Worm (Caenorhabditis elegans): ENCODE data around the gene srg-22.

DNA sequence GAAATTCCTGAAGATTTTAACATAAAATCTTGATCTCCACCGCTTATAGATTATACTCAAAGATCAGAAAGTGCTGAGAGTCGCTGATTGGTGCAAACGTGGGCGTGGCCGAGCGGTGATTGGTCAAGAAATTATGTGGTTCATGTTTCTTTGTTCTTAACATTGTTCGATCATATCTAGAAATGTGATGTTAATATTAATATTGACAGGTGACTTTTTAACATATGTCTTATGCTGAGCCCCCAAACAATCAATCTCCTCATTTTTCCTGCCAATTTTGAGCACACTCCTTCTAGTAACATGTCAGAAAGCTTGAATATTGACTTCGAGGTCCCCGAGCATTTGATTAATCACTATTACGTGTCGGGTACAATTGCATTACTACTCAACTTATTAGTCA is 49.2 kb downstream of the srg-22 start, which contains the start of gene sri-29:
- TF ChIP-seq mdl-1 (tag; optimal IDR thresholded peaks at IDR 0.05), result no peak
- TF ChIP-seq nhr-11 (tag; optimal IDR thresholded peaks at IDR 0.05), result no peak
- no peak for TF ChIP-seq nhr-90 (tag; optimal IDR thresholded peaks at IDR 0.05; ENCODE audit: poor library complexity)
- TF ChIP-seq swsn-7 (tag; optimal IDR thresholded peaks at IDR 0.05), result no peak
- no peak for TF ChIP-seq skn-1 (tag; optimal IDR thresholded peaks at IDR 0.05)
- TF ChIP-seq ama-1 (optimal IDR thresholded peaks at IDR 0.05), result no peak
- TF ChIP-seq lin-13 (GFP tag; optimal IDR thresholded peaks at IDR 0.05), result no peak
- no peak for TF ChIP-seq nhr-77 (tag; optimal IDR thresholded peaks at IDR 0.05)
- no peak for TF ChIP-seq snpc-4 (tag; optimal IDR thresholded peaks at IDR 0.05)
- TF ChIP-seq ceh-82 (tag; optimal IDR thresholded peaks at IDR 0.05), result no peak
- no peak for TF ChIP-seq nhr-76 (tag; optimal IDR thresholded peaks at IDR 0.05)
- TF ChIP-seq egl-27 (tag; optimal IDR thresholded peaks at IDR 0.05), result no peak
